Fruit fly (Drosophila melanogaster) whole organism, pupa: ENCODE measurements around the gene CG43407.

ENCODE experiments used
- CG10348 ChIP-seq: fragments of 200-800 bp; sonication (Bioruptor generic); IDR thresholded peaks from 2 replicates; pipeline ENCODE4 v1.3.6; 2022; ENCODE audit warnings: missing biosample characterization, missing genetic modification characterization
- CG12605 ChIP-seq: fragments of 200-800 bp; sonication (Bioruptor generic); IDR thresholded peaks from 2 replicates; pipeline ENCODE4 v1.3.6; 2022; ENCODE audit warnings: missing biosample characterization, missing genetic modification characterization
- CG13204 ChIP-seq: fragments of 200-800 bp; sonication (Bioruptor generic); optimal IDR thresholded peaks from 2 replicates; lab custom pipeline; 2018; ENCODE audit warnings: missing biosample characterization, mild to moderate bottlenecking, missing genetic modification characterization, moderate library complexity
- CG14655 ChIP-seq: fragments of 200-800 bp; sonication (Bioruptor generic); optimal IDR thresholded peaks from 3 replicates; lab custom pipeline; 2017; ENCODE audit warnings: mild to moderate bottlenecking, missing biosample characterization, missing genetic modification reagents, missing genetic modification characterization
- CG15710 ChIP-seq: fragments of 200-800 bp; sonication (Bioruptor generic); optimal IDR thresholded peaks from 2 replicates; lab custom pipeline; 2018; ENCODE audit warnings: missing biosample characterization, mild to moderate bottlenecking, missing genetic modification characterization, moderate library complexity
- CG17806 ChIP-seq: fragments of 200-800 bp; sonication (Bioruptor generic); optimal IDR thresholded peaks from 2 replicates; lab custom pipeline; 2018; ENCODE audit warnings: missing biosample characterization, mild to moderate bottlenecking, missing genetic modification characterization, moderate library complexity
- CG32121 ChIP-seq: fragments of 200-800 bp; sonication (Bioruptor generic); IDR thresholded peaks from 2 replicates; pipeline ENCODE4 v1.3.6; 2022; ENCODE audit warnings: missing biosample characterization, missing genetic modification characterization
- CG34367 ChIP-seq: fragments of 200-800 bp; sonication (Bioruptor generic); optimal IDR thresholded peaks from 2 replicates; lab custom pipeline; 2018; ENCODE audit warnings: missing biosample characterization, mild to moderate bottlenecking, missing genetic modification characterization
- CG4496 ChIP-seq: fragments of 200-800 bp; sonication (Bioruptor generic); IDR thresholded peaks from 3 replicates; pipeline ENCODE4 v1.3.6; 2022; ENCODE audit warnings: missing biosample characterization, missing genetic modification characterization
- CG8159 ChIP-seq: fragments of 200-800 bp; sonication (Bioruptor generic); optimal IDR thresholded peaks from 3 replicates; lab custom pipeline; 2018; ENCODE audit warnings: missing biosample characterization, mild to moderate bottlenecking, missing genetic modification characterization, moderate library complexity
- CG8301 ChIP-seq: fragments of 200-800 bp; sonication (Bioruptor generic); optimal IDR thresholded peaks from 2 replicates; lab custom pipeline; 2018; ENCODE audit warnings: missing biosample characterization, mild to moderate bottlenecking, missing genetic modification characterization
- CG9948 ChIP-seq: fragments of 200-800 bp; sonication (Bioruptor generic); optimal IDR thresholded peaks from 2 replicates; lab custom pipeline; 2018; ENCODE audit warnings: missing biosample characterization, mild to moderate bottlenecking, missing genetic modification characterization, moderate library complexity
- D1 ChIP-seq: fragments of 200-800 bp; sonication (Bioruptor generic); optimal IDR thresholded peaks from 2 replicates; lab custom pipeline; 2018; ENCODE audit warnings: missing biosample characterization, mild to moderate bottlenecking, missing genetic modification characterization, moderate library complexity
- EcR ChIP-seq: fragments of 200-800 bp; sonication (Bioruptor generic); optimal IDR thresholded peaks from 3 replicates; lab custom pipeline; 2019; ENCODE audit warnings: missing biosample characterization, missing genetic modification characterization, mild to moderate bottlenecking, moderate library complexity, missing genetic modification reagents
- Ets98B ChIP-seq: fragments of 200-800 bp; sonication (Bioruptor generic); IDR thresholded peaks from 2 replicates; pipeline ENCODE4 v1.3.6; 2022; ENCODE audit warnings: missing biosample characterization, missing genetic modification characterization
- Pif1A ChIP-seq: fragments of 200-800 bp; sonication (Bioruptor generic); optimal IDR thresholded peaks from 3 replicates; lab custom pipeline; 2016; ENCODE audit warnings: missing biosample characterization, missing genetic modification characterization
- Pif1B ChIP-seq: fragments of 200-800 bp; sonication (Bioruptor generic); optimal IDR thresholded peaks from 3 replicates; lab custom pipeline; 2016; ENCODE audit warnings: missing biosample characterization, missing genetic modification characterization
- Snoo ChIP-seq: fragments of 200-800 bp; sonication (Bioruptor generic); optimal IDR thresholded peaks from 3 replicates; lab custom pipeline; 2017; ENCODE audit warnings: missing biosample characterization, mild to moderate bottlenecking, missing genetic modification characterization, inconsistent platforms
- fd96Ca ChIP-seq: fragments of 200-800 bp; sonication (Bioruptor generic); IDR thresholded peaks from 3 replicates; pipeline ENCODE4 v1.3.6; 2022; ENCODE audit warnings: missing biosample characterization, missing genetic modification characterization
- gl ChIP-seq: fragments of 200-800 bp; sonication (Bioruptor generic); optimal IDR thresholded peaks from 2 replicates; lab custom pipeline; 2018; ENCODE audit warnings: missing biosample characterization, mild to moderate bottlenecking, missing genetic modification characterization
- rn ChIP-seq: fragments of 200-800 bp; sonication (Bioruptor generic); IDR thresholded peaks from 2 replicates; pipeline ENCODE4 v1.3.6; 2022; ENCODE audit warnings: missing biosample characterization, missing genetic modification characterization

The CG43407 gene

dm6 chr3L:19079067-19079466 is 25.9 kb upstream of the CG43407 start:
- peak; percentile 72 for TF ChIP-seq CG13204
- no peak for TF ChIP-seq rn
- peak; percentile 16; the same call in 1 of the 3 replicates for TF ChIP-seq CG4496 (GFP tag; lab: Robert Waterston, UW)
- TF ChIP-seq CG8301, result no peak
- no peak for TF ChIP-seq CG9948 (tag; lab: Kevin White, UChicago)
- no peak for TF ChIP-seq Pif1B (GFP tag; lab: Kevin White, UChicago)
- peak; percentile 48; the same call in 1 of the 3 replicates for TF ChIP-seq fd96Ca (GFP tag; lab: Robert Waterston, UW)
- no peak for TF ChIP-seq Ets98B (GFP tag; lab: Robert Waterston, UW)
- TF ChIP-seq Snoo, result no peak
- TF ChIP-seq Pif1A (GFP tag; lab: Kevin White, UChicago), result no peak
- TF ChIP-seq CG8159 (tag; lab: Kevin White, UChicago), result no peak
- TF ChIP-seq CG32121 (GFP tag; lab: Robert Waterston, UW), result no peak
- no peak for TF ChIP-seq CG14655 (GFP tag; lab: Kevin White, UChicago)
- TF ChIP-seq CG10348 (GFP tag; lab: Robert Waterston, UW), result no peak
- peak; percentile 55 for TF ChIP-seq EcR (GFP tag; lab: Kevin White, UChicago)
- TF ChIP-seq gl (tag; lab: Kevin White, UChicago), result peak; percentile 69
- TF ChIP-seq CG12605 (GFP tag; lab: Robert Waterston, UW), result 0 out of 2 replicates have a peak, but pooled peaks have one; percentile 15
- no peak for TF ChIP-seq CG15710 (tag; lab: Kevin White, UChicago)
- no peak for TF ChIP-seq CG17806 (tag; lab: Kevin White, UChicago)
- no peak for TF ChIP-seq CG34367
- TF ChIP-seq D1, result no peak

DNA sequence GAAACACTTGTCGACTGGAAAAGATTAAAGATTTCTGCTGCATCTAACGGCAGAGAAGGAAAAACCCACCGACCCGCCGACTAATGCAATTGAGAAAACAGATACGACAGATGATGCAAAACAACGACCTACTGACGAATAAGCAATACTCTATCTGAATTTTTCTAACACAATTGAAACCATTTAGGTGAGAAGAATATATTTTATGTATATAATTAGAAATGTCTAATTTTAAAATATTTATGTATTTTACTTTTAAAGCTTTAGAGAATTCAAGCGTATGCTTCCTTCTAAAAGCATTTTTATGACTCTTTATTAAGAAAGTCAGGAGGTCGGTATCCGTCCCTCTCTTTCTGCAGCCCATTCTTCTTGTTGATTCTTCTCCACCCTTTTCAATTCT is 25.3 kb upstream of the CG43407 start:
- TF ChIP-seq CG8159 (tag; lab: Kevin White, UChicago) (peak; percentile 32), Ets98B (GFP tag; lab: Robert Waterston, UW) (peak; percentile 36), Pif1B (GFP tag; lab: Kevin White, UChicago) (no peak), EcR (GFP tag; lab: Kevin White, UChicago) (no peak), CG8301 (peak; percentile 61), gl (tag; lab: Kevin White, UChicago) (no peak), rn (no peak), CG14655 (GFP tag; lab: Kevin White, UChicago) (peak; percentile 66), CG10348 (GFP tag; lab: Robert Waterston, UW) (no peak), CG32121 (GFP tag; lab: Robert Waterston, UW) (peak; percentile 46), Pif1A (GFP tag; lab: Kevin White, UChicago) (no peak), CG4496 (GFP tag; lab: Robert Waterston, UW) (peak; percentile 69), fd96Ca (GFP tag; lab: Robert Waterston, UW) (no peak), CG15710 (tag; lab: Kevin White, UChicago) (peak; percentile 1), CG12605 (GFP tag; lab: Robert Waterston, UW) (peak; percentile 31), CG17806 (tag; lab: Kevin White, UChicago) (peak; percentile 31), Snoo (no peak), CG34367 (peak; percentile 18), CG9948 (tag; lab: Kevin White, UChicago) (peak; percentile 37), CG13204 (no peak)

DNA sequence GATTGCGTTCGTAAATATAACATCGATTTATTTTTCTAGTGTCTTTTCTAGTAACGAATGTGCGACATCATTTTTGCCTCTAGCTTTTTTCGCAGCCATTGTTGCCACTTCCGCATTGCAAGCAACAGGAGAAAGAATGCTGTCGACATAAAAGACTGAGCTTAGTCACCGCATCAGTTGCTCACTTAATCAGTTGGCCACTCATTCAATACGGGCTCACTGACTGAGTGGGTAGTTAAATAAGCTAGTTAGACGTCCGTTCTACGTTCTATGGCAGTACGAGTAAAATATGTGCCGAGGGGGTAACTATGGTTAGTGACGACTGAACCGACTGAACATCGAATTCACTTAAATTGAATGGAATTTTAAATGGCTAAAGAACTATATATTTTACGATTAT is 22.8 kb upstream of the CG43407 start:
- TF ChIP-seq CG14655 (GFP tag; lab: Kevin White, UChicago), result peak; percentile 12
- no peak for TF ChIP-seq CG8159 (tag; lab: Kevin White, UChicago)
- TF ChIP-seq CG17806 (tag; lab: Kevin White, UChicago), result no peak

- TF ChIP-seq CG4496 (GFP tag; lab: Robert Waterston, UW) (peak; percentile 30; the same call in 1 of the 3 replicates), CG15710 (tag; lab: Kevin White, UChicago) (no peak), EcR (GFP tag; lab: Kevin White, UChicago) (peak; percentile 0), CG32121 (GFP tag; lab: Robert Waterston, UW) (peak; percentile 23; the same call in 1 of the 2 replicates)
Observed at dm6 chr3L:19074673-19075402, 21.6 kb upstream of the CG43407 start.

DNA sequence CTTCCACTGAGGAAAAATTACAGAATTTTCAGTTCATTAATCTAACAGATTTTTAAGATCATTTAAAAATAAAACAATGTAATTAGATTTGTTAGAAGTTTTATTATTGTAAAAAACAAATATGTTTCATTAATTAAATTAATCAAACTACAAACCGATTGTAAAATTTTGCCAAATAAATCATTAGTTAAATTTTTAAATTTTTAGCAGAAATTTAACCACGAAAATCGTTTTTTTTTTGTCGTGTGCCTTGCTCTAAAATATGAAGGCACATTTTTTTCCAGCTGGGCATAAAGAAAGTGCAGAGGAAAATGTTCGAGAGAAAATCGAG is 20.7 kb upstream of the CG43407 start:
- TF ChIP-seq gl (tag; lab: Kevin White, UChicago) (no peak), CG12605 (GFP tag; lab: Robert Waterston, UW) (no peak)

- TF ChIP-seq Ets98B (GFP tag; lab: Robert Waterston, UW) (peak; percentile 38; the same call in 1 of the 2 replicates), rn (no peak), gl (tag; lab: Kevin White, UChicago) (no peak), CG9948 (tag; lab: Kevin White, UChicago) (no peak), CG4496 (GFP tag; lab: Robert Waterston, UW) (0 out of 3 replicates have a peak, but pooled peaks have one; percentile 31), CG32121 (GFP tag; lab: Robert Waterston, UW) (no peak; the same call in 1 of the 2 replicates), CG13204 (no peak), CG34367 (no peak), CG8301 (no peak), Snoo (no peak), EcR (GFP tag; lab: Kevin White, UChicago) (peak; percentile 86), CG14655 (GFP tag; lab: Kevin White, UChicago) (no peak), CG15710 (tag; lab: Kevin White, UChicago) (no peak), Pif1B (GFP tag; lab: Kevin White, UChicago) (no peak), D1 (no peak), CG8159 (tag; lab: Kevin White, UChicago) (no peak), CG12605 (GFP tag; lab: Robert Waterston, UW) (0 out of 2 replicates have a peak, but pooled peaks have one; percentile 14), fd96Ca (GFP tag; lab: Robert Waterston, UW) (no peak), CG17806 (tag; lab: Kevin White, UChicago) (no peak), Pif1A (GFP tag; lab: Kevin White, UChicago) (no peak), CG10348 (GFP tag; lab: Robert Waterston, UW) (no peak)
Observed at dm6 chr3L:19073029-19073908, 20.1 kb upstream of the CG43407 start.
